Fruit fly (Drosophila melanogaster) whole organism, pupa: ENCODE data around the gene CG14331.

Experiments used
- CG10348 ChIP-seq: fragments of 200-800 bp; sonication (Bioruptor generic); IDR thresholded peaks from 2 replicates; pipeline ENCODE4 v1.3.6; 2022; ENCODE audit warnings: missing biosample characterization, missing genetic modification characterization
- CG12605 ChIP-seq: fragments of 200-800 bp; sonication (Bioruptor generic); IDR thresholded peaks from 2 replicates; pipeline ENCODE4 v1.3.6; 2022; ENCODE audit warnings: missing biosample characterization, missing genetic modification characterization
- CG13204 ChIP-seq: fragments of 200-800 bp; sonication (Bioruptor generic); optimal IDR thresholded peaks from 2 replicates; lab custom pipeline; 2018; ENCODE audit warnings: missing biosample characterization, mild to moderate bottlenecking, missing genetic modification characterization, moderate library complexity
- CG14655 ChIP-seq: fragments of 200-800 bp; sonication (Bioruptor generic); optimal IDR thresholded peaks from 3 replicates; lab custom pipeline; 2017; ENCODE audit warnings: mild to moderate bottlenecking, missing biosample characterization, missing genetic modification reagents, missing genetic modification characterization
- CG15710 ChIP-seq: fragments of 200-800 bp; sonication (Bioruptor generic); optimal IDR thresholded peaks from 2 replicates; lab custom pipeline; 2018; ENCODE audit warnings: missing biosample characterization, mild to moderate bottlenecking, missing genetic modification characterization, moderate library complexity
- CG17806 ChIP-seq: fragments of 200-800 bp; sonication (Bioruptor generic); optimal IDR thresholded peaks from 2 replicates; lab custom pipeline; 2018; ENCODE audit warnings: missing biosample characterization, mild to moderate bottlenecking, missing genetic modification characterization, moderate library complexity
- CG32121 ChIP-seq: fragments of 200-800 bp; sonication (Bioruptor generic); IDR thresholded peaks from 2 replicates; pipeline ENCODE4 v1.3.6; 2022; ENCODE audit warnings: missing biosample characterization, missing genetic modification characterization
- CG34367 ChIP-seq: fragments of 200-800 bp; sonication (Bioruptor generic); optimal IDR thresholded peaks from 2 replicates; lab custom pipeline; 2018; ENCODE audit warnings: missing biosample characterization, mild to moderate bottlenecking, missing genetic modification characterization
- CG4496 ChIP-seq: fragments of 200-800 bp; sonication (Bioruptor generic); IDR thresholded peaks from 3 replicates; pipeline ENCODE4 v1.3.6; 2022; ENCODE audit warnings: missing biosample characterization, missing genetic modification characterization
- CG8159 ChIP-seq: fragments of 200-800 bp; sonication (Bioruptor generic); optimal IDR thresholded peaks from 3 replicates; lab custom pipeline; 2018; ENCODE audit warnings: missing biosample characterization, mild to moderate bottlenecking, missing genetic modification characterization, moderate library complexity
- CG8301 ChIP-seq: fragments of 200-800 bp; sonication (Bioruptor generic); optimal IDR thresholded peaks from 2 replicates; lab custom pipeline; 2018; ENCODE audit warnings: missing biosample characterization, mild to moderate bottlenecking, missing genetic modification characterization
- CG9948 ChIP-seq: fragments of 200-800 bp; sonication (Bioruptor generic); optimal IDR thresholded peaks from 2 replicates; lab custom pipeline; 2018; ENCODE audit warnings: missing biosample characterization, mild to moderate bottlenecking, missing genetic modification characterization, moderate library complexity
- D1 ChIP-seq: fragments of 200-800 bp; sonication (Bioruptor generic); optimal IDR thresholded peaks from 2 replicates; lab custom pipeline; 2018; ENCODE audit warnings: missing biosample characterization, mild to moderate bottlenecking, missing genetic modification characterization, moderate library complexity
- EcR ChIP-seq: fragments of 200-800 bp; sonication (Bioruptor generic); optimal IDR thresholded peaks from 3 replicates; lab custom pipeline; 2019; ENCODE audit warnings: missing biosample characterization, missing genetic modification characterization, mild to moderate bottlenecking, moderate library complexity, missing genetic modification reagents
- Ets98B ChIP-seq: fragments of 200-800 bp; sonication (Bioruptor generic); IDR thresholded peaks from 2 replicates; pipeline ENCODE4 v1.3.6; 2022; ENCODE audit warnings: missing biosample characterization, missing genetic modification characterization
- Pif1A ChIP-seq: fragments of 200-800 bp; sonication (Bioruptor generic); optimal IDR thresholded peaks from 3 replicates; lab custom pipeline; 2016; ENCODE audit warnings: missing biosample characterization, missing genetic modification characterization
- Pif1B ChIP-seq: fragments of 200-800 bp; sonication (Bioruptor generic); optimal IDR thresholded peaks from 3 replicates; lab custom pipeline; 2016; ENCODE audit warnings: missing biosample characterization, missing genetic modification characterization
- Snoo ChIP-seq: fragments of 200-800 bp; sonication (Bioruptor generic); optimal IDR thresholded peaks from 3 replicates; lab custom pipeline; 2017; ENCODE audit warnings: missing biosample characterization, mild to moderate bottlenecking, missing genetic modification characterization, inconsistent platforms
- fd96Ca ChIP-seq: fragments of 200-800 bp; sonication (Bioruptor generic); IDR thresholded peaks from 3 replicates; pipeline ENCODE4 v1.3.6; 2022; ENCODE audit warnings: missing biosample characterization, missing genetic modification characterization
- gl ChIP-seq: fragments of 200-800 bp; sonication (Bioruptor generic); optimal IDR thresholded peaks from 2 replicates; lab custom pipeline; 2018; ENCODE audit warnings: missing biosample characterization, mild to moderate bottlenecking, missing genetic modification characterization
- rn ChIP-seq: fragments of 200-800 bp; sonication (Bioruptor generic); IDR thresholded peaks from 2 replicates; pipeline ENCODE4 v1.3.6; 2022; ENCODE audit warnings: missing biosample characterization, missing genetic modification characterization

CG14331 gene

DNA sequence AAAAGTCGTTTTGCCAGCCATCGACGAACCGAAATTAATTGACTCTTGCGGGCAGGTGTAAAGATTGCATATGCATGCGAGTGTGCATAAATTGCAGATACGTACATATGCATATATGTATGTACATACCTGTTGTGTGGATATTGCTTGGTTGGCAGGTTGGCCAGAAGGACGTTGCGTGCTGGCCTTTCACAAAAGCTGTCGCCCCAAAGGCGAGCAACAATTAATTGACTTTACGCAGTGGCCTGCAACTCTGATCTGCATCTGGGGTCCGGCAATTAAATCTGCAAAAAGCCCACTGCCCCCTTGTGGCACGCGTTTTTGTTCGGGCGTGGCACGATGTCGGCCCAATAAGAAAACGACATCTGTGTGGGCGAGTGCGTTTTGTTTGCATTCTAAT is 7.4 kb downstream of the CG14331 start:
- TF ChIP-seq gl (tag; lab: Kevin White, UChicago) (no peak), D1 (tag; lab: Kevin White, UChicago) (no peak), fd96Ca (GFP tag; lab: Robert Waterston, UW) (no peak), CG14655 (no peak), CG8159 (tag; lab: Kevin White, UChicago) (no peak), CG4496 (GFP tag; lab: Robert Waterston, UW) (no peak), CG9948 (tag; lab: Kevin White, UChicago) (no peak), CG32121 (GFP tag; lab: Robert Waterston, UW) (no peak), CG12605 (no peak), CG34367 (tag; lab: Kevin White, UChicago) (no peak)

DNA sequence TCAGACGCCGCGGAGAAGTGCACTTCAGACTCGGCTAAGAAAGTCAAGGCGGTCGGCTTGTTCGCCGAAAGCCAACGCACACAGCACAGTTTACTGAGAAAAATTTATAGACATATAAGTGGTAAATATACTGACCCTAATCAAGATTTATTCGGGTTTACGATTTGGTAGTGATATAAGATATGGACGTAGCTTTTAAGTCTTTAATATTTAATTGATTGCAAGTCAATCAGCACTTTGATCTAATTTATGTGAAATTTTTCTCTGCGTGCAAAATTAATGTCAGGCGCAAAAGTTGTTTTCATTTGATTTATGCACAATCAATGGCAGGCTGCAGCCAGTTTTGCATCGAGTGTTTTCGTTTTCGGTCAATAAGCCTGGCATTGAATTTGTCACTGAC is 10.0 kb downstream of the CG14331 start:
- TF ChIP-seq CG14655 = peak; percentile 41
- TF ChIP-seq rn (GFP tag; lab: Robert Waterston, UW) = no peak
- TF ChIP-seq CG15710 (tag; lab: Kevin White, UChicago) = no peak
- peak; percentile 74; the same call in 2 of the 3 replicates for TF ChIP-seq CG4496 (GFP tag; lab: Robert Waterston, UW)
- no peak for TF ChIP-seq CG12605
- no peak for TF ChIP-seq CG9948 (tag; lab: Kevin White, UChicago)
- TF ChIP-seq CG8301 (tag; lab: Kevin White, UChicago) = peak; percentile 58
- peak; percentile 64 for TF ChIP-seq Ets98B
- no peak for TF ChIP-seq CG13204 (GFP tag; lab: Kevin White, UChicago)
- TF ChIP-seq Snoo (tag; lab: Kevin White, UChicago) = no peak
- no peak for TF ChIP-seq CG10348 (GFP tag; lab: Robert Waterston, UW)
- no peak for TF ChIP-seq D1 (tag; lab: Kevin White, UChicago)
- no peak for TF ChIP-seq Pif1A (GFP tag; lab: Kevin White, UChicago)
- no peak for TF ChIP-seq Pif1B (GFP tag; lab: Kevin White, UChicago)
- no peak for TF ChIP-seq gl (tag; lab: Kevin White, UChicago)
- peak; percentile 60 for TF ChIP-seq CG32121 (GFP tag; lab: Robert Waterston, UW)
- no peak; the same call in 2 of the 3 replicates for TF ChIP-seq fd96Ca (GFP tag; lab: Robert Waterston, UW)
- TF ChIP-seq EcR (GFP tag; lab: Kevin White, UChicago) = no peak
- TF ChIP-seq CG8159 (tag; lab: Kevin White, UChicago) = no peak
- no peak for TF ChIP-seq CG34367 (tag; lab: Kevin White, UChicago)
- no peak for TF ChIP-seq CG17806 (tag; lab: Kevin White, UChicago)

DNA sequence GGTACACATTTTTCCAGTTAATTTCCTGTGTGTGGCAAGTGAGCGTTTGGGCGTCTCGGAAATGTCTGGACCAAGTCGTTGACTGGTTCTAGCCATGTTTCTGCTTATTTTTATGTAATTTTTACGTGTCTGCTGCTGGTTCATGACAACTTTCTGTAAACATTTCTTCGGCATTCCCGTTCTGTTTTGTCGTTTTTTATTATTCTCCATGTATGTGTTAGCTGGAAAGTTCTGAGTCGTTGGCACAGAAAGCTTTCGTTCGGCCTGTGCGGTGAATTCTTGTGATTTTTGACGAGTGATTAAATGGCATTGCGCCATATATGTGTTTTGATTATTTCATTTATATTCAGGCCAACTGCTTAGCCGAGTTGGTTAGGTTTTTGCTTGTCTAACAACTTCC is 14.3 kb downstream of the CG14331 start:
- TF ChIP-seq CG8159 (tag; lab: Kevin White, UChicago) (no peak), fd96Ca (GFP tag; lab: Robert Waterston, UW) (no peak)

DNA sequence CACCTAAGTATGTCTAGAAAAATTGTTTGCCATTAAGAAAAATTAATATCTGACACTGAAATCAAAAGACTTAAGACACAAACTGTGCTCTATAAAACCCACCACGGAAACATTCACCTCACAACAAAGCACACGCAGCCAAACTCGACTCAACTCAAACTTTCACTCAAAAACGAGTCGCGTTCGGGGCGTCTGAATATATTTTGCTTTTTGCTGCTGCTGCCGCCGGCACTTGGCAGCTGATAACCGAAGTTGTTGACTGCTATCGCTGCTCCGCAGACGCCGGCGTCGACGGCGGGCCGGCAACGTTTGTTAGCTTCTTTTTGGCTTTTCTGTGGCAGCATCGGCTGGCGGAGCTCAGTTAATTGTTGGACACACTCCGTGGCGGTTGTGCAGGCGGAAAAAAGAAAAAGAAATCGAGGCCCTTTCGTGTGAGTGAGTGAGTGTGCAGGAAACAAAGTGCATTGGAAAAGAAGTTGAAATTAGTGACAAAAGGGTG is 15.1 kb downstream of the CG14331 start, which contains the start of gene cysu:
TSS of gene cysu (plus strand) at position 352 of the 499 bp plus-strand sequence.
- no peak for TF ChIP-seq Ets98B
- no peak for TF ChIP-seq Pif1B (GFP tag; lab: Kevin White, UChicago)
- no peak for TF ChIP-seq CG4496 (GFP tag; lab: Robert Waterston, UW)
- TF ChIP-seq CG10348 (GFP tag; lab: Robert Waterston, UW) = no peak
- no peak for TF ChIP-seq EcR (GFP tag; lab: Kevin White, UChicago)
- TF ChIP-seq CG17806 (tag; lab: Kevin White, UChicago) = no peak
- no peak for TF ChIP-seq CG13204 (GFP tag; lab: Kevin White, UChicago)
- no peak for TF ChIP-seq gl (tag; lab: Kevin White, UChicago)
- no peak for TF ChIP-seq CG8301 (tag; lab: Kevin White, UChicago)
- no peak for TF ChIP-seq CG12605
- no peak for TF ChIP-seq CG9948 (tag; lab: Kevin White, UChicago)
- no peak for TF ChIP-seq fd96Ca (GFP tag; lab: Robert Waterston, UW)
- TF ChIP-seq rn (GFP tag; lab: Robert Waterston, UW) = no peak
- no peak for TF ChIP-seq Snoo (tag; lab: Kevin White, UChicago)
- TF ChIP-seq CG15710 (tag; lab: Kevin White, UChicago) = no peak
- TF ChIP-seq Pif1A (GFP tag; lab: Kevin White, UChicago) = no peak
- no peak for TF ChIP-seq CG32121 (GFP tag; lab: Robert Waterston, UW)
- TF ChIP-seq CG34367 (tag; lab: Kevin White, UChicago) = no peak

DNA sequence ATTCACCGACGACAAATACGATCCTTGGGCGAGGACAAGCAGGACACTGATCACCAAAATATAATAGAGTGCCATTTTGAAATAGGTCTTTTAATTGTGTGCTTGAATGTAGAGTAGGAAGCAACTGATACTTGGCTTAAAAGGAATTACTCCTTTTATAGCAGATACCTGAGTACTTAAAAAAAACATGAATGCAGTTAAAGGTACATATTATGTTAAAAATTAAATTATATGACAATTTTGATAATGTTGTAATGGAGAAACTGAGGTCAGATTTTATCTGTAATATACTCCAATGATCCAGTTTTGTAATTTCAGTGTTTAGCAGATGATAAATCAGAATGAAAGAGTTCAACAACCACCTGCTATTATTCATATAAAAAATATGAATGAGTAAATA is 18.4 kb downstream of the CG14331 start, which contains the start of gene CG14332:
TSS of gene CG14332 (minus strand) at position 101 of the 400 bp plus-strand sequence.
- no peak for TF ChIP-seq CG14655
- TF ChIP-seq CG17806 (tag; lab: Kevin White, UChicago) = no peak
- TF ChIP-seq Pif1B (GFP tag; lab: Kevin White, UChicago) = no peak

DNA sequence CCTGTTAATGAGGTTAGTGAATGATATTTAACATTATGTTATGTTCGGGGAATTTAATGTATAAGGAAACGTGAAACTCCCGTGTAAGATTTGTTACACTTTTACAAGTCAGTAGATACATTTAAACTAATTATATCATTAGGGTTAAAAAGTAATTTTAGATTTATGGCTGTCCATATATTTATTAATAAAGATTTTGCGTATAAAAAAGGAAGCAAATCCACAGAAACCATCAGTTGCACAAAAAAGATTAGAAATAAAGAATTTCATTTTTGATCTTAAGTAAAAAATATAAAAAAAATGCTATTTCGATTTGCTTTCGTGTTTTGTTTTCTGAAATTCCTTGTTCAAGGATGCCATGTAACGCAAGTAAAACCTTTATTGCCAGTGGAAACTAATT is 20.2 kb downstream of the CG14331 start, which contains the start of gene CG42835:
TSS of gene CG42835 (plus strand) at position 301 of the 400 bp plus-strand sequence.
- TF ChIP-seq EcR (GFP tag; lab: Kevin White, UChicago) (no peak), Snoo (tag; lab: Kevin White, UChicago) (no peak), Pif1B (GFP tag; lab: Kevin White, UChicago) (no peak), gl (tag; lab: Kevin White, UChicago) (no peak), CG32121 (GFP tag; lab: Robert Waterston, UW) (no peak), CG8159 (tag; lab: Kevin White, UChicago) (no peak), Pif1A (GFP tag; lab: Kevin White, UChicago) (no peak), CG12605 (no peak), CG13204 (GFP tag; lab: Kevin White, UChicago) (no peak), CG10348 (GFP tag; lab: Robert Waterston, UW) (no peak), CG4496 (GFP tag; lab: Robert Waterston, UW) (no peak), CG15710 (tag; lab: Kevin White, UChicago) (no peak), rn (GFP tag; lab: Robert Waterston, UW) (no peak), CG17806 (tag; lab: Kevin White, UChicago) (no peak)
